Fruit fly (Drosophila melanogaster) S2 (cell line): ENCODE data around the gene CG13362.

ENCODE experiments used
- CG8478 ChIP-seq: fragments of >200 bp; optimal IDR thresholded peaks from 2 replicates; lab custom pipeline; 2018
- CTCF ChIP-seq, 2 experiments: fragments of >200 bp; optimal IDR thresholded peaks; 2 replicates each; lab custom pipeline; 2018

The CG13362 gene

DNA sequence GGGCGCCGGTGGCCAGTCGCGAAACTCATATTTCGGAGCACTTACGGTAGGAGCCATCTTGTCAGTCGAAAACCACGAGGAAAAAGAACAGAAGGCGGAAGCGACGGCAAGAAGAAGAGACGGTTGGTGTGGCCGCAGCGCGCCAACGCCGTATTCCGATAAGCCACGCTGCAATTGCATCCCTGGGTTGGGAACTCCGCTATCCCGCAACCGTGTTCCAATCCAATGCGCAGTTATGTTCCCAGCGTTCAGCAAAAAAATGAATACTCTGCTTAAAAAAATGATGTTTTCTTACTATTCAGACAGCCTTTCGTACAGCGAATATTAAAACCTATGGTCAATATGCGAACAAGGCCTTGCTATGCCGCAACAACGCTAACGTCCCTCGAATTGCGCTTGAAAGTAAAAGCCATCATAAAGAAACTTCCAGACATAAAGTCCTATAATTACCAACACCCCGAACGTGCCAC is 14.0 kb upstream of the CG13362 start, which contains the start of gene RpL22:
RpL22 (minus strand) TSS at position 92 of the 470 bp plus-strand sequence.
- TF ChIP-seq CG8478 (lab: Kevin White, UChicago) (no peak), CTCF (optimal IDR thresholded peaks at IDR 0.05; lab: Kevin White, UChicago) (peak; percentile 66 to 69)

DNA sequence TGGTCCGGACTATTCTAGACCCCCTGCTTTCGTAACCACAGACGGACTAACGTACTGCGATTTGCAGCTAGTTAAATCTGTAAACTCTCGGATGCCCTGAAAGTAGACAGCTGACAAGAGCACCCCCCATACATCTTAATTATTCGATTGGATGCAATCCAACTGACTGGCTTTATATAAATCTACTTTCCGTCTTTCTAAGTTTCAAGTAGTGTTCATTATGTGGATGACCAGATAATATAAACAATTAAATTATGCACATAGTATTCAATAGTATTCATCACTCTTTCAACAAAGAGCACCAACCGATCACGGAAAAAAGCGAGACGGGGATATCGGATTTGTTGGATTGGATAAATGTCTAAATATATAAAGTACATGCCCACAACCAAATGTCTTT is 10.9 kb upstream of the CG13362 start:
- TF ChIP-seq CG8478 (lab: Kevin White, UChicago) (no peak), CTCF (optimal IDR thresholded peaks at IDR 0.05; lab: Kevin White, UChicago) (no peak)

DNA sequence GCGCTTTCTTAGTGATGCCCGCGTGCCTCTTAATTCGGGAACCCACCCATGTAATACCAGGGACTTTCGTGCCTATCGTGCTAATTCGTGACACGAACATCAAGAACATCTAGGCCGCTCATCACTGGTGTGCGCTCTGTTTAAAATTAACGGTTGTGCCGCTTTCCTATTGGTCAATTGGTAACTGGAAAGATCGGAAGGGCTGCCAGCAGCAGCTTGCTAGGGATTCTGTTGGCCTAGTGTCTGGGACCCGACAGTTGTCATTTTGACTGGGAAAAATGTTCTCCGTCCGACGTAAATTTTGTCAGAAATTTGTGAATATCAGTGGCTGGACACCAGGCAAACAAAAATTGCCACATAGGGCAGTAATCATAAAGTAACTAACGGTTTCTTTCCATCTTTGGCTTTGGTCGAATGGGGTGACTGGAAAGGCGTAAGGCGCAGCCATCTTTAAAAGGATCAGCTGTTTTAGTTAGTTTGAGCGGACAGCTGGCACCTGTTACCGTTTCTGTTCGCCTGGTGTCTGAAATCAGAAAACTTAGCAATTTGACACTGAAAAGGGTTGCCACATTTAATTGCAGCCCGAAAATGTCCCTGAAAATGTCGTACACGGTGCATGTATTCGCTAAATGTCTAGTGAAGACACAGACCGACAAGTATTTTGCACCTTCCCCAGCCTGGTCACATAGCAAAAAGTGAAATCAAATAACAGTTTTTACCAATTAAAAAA is 8.0 kb upstream of the CG13362 start, which contains the start of gene CG5273:
CG5273 (plus strand) TSS at position 703 of the 730 bp plus-strand sequence.
- TF ChIP-seq CG8478 (lab: Kevin White, UChicago) (no peak), CTCF (optimal IDR thresholded peaks at IDR 0.05; lab: Kevin White, UChicago) (peak; percentile 60 to 68)

DNA sequence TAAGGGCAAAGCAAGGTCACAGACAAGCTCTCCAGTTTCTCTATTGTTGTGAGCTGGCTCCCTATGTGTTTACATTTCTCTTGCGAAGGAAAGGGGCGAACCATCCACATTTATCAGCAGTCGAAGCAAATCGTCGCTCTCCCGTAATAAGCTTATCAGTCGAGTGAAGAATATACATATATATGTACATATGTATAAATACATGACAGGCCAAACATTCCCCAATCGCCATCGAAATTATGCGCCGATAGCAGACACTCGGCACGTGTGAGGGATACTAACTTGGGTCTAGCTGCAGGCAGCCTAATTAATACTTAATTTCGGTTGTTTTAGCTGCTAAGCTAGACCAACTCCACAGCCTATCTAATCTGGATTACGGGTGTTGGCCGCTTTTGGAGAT is 5.8 kb upstream of the CG13362 start:
- TF ChIP-seq CTCF (optimal IDR thresholded peaks at IDR 0.05; lab: Kevin White, UChicago) (no peak), CG8478 (lab: Kevin White, UChicago) (no peak)

DNA sequence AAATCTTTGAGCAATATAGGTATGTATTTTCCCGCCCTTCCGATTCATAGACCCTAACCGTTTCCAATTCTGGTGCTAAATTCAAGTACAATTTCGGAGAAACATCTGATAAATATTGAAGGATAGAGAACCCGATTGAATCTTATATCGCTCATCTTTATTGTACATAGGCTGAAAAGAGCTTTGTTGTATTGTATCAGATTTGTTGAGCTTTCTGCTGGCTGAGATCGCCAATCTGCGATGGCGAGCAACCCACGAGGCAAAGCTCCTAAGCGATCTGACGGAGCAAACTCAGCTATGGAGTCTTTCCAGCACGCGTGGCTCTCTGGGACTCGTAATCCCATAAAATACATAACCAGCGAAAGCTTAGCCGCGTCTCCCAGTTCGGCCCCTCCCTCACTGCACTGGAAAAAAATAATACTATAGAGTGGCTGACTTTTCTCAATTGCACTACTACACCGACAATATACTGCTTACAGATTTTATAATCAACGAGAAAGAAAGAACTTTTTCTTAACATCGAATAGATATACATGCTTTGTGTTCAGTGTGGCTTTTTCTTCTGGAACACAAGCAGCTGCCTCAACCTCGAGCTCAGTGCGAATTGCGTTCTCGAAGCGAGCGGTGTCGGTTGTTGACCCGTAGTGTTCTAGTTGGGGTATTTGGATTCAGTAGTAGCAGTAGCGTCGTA is 4.7 kb upstream of the CG13362 start:
- TF ChIP-seq CTCF (optimal IDR thresholded peaks at IDR 0.05; lab: Kevin White, UChicago) (no peak), CG8478 (lab: Kevin White, UChicago) (no peak)

DNA sequence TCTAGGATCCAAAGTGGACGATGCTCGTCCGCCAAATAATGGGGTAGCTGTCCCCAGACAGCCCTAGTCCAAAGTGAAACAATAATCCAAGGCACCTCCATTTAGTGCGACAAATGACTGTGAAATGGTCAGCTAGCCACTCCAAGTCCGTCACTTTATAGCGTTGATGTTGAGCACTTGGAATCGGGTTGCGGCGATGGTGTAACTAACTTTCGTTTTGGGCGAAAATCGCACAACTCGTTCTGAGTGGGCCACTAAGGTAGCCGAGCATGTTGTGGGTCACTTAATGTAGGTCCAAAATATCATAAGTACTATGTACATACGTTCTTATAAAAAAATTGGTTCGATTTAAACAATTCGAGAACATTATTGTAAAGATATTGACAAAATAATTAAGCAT is 2.5 kb upstream of the CG13362 start, which contains the start of gene CG13361:
CG13361 (minus strand) TSS at position 101 of the 400 bp plus-strand sequence.
- no peak for TF ChIP-seq CTCF (optimal IDR thresholded peaks at IDR 0.05; lab: Kevin White, UChicago)
- TF ChIP-seq CG8478 (lab: Kevin White, UChicago): no peak

DNA sequence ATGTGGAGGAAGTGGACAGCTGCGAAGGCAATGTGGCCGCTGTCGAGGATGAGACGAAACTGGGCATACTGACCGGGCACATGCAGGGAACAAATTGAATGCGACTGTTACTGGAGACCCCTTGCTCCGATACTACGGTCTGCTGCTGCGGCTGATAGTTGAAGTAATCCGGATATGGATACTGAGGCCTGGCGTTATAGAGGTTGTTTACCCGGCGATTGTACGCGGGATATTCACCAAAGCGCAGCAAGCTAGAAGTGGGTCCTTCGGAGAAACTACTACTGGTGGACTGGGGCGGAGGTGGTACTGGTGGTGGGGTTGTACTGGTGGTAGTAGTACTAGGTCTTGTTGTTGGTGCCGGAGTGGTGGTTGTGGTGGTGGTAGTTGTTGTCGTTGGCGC is 1.1 kb downstream of the CG13362 start, which contains the start of gene CG5254:
CG5254 (plus strand) TSS at position 301 of the 400 bp plus-strand sequence.
- TF ChIP-seq CG8478 (lab: Kevin White, UChicago): no peak
- no peak for TF ChIP-seq CTCF (optimal IDR thresholded peaks at IDR 0.05; lab: Kevin White, UChicago)

DNA sequence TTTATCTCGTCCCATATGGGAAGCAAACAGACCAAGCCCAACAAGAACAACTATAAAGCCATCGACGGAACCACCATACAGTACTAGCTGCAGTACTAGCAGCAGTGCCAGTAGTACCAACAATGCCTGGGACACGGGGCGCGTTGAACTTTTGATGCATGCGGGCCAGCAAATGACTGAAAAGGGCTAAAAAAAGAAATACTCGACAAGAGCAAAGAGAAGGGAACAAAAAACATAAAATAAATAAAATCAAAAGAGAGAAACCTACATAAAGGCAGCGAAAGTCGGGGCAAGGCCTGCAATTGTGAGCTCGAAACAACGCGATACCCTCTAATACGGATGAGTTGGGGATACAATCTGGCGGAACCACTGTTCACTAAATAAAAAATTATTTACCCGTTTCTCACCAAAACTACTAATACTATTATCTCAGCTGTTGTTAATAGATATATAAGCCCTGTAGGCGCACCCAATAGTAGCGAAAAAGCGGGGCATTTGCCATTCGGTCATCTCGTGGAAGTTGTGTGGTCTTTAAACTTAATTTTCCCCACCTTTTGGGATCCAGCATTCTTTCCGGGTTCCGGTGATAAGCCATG is 11.4 kb downstream of the CG13362 start:
- TF ChIP-seq CTCF (optimal IDR thresholded peaks at IDR 0.05; lab: Kevin White, UChicago) (no peak), CG8478 (lab: Kevin White, UChicago) (no peak)

DNA sequence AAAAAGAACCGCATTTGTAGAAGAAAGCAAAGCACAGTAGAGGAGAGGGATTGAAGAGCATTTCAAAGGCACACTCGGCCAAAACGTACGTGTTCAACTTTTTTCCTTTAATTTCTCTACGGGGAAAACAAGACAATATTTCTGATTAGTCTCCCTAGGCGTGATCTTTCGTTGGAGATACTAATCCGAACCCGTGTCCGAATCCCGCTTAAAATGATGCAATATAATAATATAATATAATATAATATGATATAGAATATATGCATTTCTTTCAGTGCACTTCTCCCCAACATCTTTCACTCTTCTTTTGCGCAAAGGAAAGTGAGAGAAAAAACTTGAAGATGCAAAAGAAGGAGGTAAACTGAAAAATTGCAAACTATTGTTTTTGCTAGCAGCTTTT is 26.6 kb downstream of the CG13362 start:
- TF ChIP-seq CTCF (optimal IDR thresholded peaks at IDR 0.05; lab: Kevin White, UChicago) (no peak), CG8478 (lab: Kevin White, UChicago) (no peak)

DNA sequence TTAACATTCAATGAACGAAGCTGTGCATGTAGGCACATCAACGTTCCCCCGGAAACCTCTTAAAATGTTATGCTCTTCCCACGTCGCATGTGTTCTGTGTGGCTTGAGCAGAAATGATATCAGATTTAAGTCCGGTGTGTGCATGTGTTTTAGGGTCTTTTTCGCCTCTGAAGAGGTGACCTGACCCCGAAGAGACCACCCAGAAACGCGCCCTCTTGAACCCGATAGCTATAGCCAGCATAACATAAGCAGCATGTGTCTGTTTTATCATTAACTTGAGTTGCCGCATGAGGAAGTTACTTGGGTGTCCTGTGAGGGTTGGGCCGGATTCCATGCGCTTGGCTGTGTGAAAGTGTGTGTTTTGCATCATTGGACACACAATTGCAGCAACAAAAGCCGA is 32.2 kb downstream of the CG13362 start:
- no peak for TF ChIP-seq CG8478 (lab: Kevin White, UChicago)

DNA sequence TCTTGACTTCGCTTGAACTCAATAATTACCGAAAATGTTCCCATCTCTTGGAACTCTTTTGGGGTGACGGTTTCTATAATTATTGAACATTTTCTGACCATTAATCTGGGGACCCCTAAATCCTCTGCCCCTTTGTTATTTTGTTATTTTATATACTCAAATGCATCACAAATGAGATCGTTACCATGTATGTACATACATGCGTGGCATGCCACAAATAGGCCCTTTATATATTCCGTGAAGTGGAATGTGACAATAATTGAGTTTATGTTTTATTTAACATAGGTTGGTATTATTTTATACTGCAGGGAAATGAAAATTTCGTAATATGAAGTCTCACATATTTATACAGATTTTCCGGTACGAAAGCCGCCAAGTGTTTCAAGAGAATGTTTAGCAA is 33.2 kb downstream of the CG13362 start:
- TF ChIP-seq CG8478 (lab: Kevin White, UChicago) (no peak), CTCF (optimal IDR thresholded peaks at IDR 0.05; lab: Kevin White, UChicago) (no peak)

DNA sequence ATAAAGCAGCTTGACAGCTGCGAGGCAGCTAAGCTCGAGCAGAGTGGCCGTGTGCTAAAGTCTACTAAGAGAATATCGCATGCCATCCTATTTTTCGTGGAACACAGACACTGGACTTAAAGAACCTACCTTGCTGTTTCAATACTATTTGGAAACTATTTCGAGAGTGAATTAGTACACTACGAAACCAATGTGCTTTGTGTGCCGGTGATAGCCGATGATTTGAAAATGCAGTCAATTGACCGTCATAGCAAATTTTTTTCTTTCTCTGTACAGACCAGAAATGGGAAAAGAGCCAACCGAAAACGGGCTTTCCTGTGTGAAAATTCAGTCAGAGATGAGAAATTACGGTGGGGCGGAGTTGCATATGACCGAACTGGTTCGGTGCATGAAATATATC is 35.7 kb downstream of the CG13362 start:
- no peak for TF ChIP-seq CG8478 (lab: Kevin White, UChicago)
- no peak for TF ChIP-seq CTCF (optimal IDR thresholded peaks at IDR 0.05; lab: Kevin White, UChicago)

DNA sequence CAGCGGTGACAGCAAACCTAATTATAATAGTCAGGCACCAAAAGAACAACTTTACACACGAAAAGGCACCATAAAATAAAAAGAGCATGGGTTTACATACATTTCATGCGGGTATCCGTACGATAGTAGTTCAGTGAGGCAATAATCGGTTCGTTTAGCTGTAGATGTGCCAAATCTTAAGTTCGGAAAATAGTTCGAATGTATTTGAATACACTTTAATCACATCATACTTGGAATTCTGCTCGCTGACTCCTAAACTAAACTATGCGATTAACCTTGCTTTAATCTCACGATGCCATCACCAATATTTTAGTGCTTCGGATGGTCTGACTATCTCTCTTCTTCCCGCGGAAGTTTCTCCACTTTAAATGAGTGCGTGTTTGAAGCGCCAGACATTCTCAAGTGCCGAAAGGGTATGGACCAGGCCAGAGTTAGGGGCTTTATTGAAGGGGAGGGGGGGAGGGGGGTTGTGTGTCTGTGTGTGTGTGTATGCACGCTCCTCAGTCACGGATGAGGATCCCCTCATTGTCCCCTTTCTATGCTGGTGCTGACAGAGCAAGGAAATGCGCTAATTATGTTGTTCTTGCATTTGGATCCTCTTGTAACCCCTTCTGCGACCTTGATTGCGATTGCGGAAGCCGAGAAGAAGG is 37.7 kb downstream of the CG13362 start:
- TF ChIP-seq CG8478 (lab: Kevin White, UChicago) (no peak), CTCF (optimal IDR thresholded peaks at IDR 0.05; lab: Kevin White, UChicago) (no peak)

DNA sequence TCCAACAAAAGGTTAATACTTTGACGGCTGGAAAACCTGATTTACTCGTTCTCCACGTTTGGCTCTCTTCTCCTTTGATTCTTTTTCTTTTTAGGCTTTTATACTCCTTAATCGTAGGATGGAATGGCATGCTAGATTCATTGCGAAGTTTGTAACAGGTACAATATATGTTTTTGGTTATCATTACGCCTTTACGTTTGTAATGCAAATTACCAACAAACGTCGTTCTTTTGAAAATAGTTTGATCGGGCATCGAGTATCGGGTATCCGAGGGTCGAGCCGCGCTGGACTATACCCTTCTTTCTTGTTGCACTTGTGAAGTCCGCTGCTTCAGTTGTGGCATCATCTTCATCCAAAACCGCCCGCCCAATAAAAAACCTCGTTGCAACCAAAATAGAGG is 39.2 kb downstream of the CG13362 start:
- no peak for TF ChIP-seq CTCF (optimal IDR thresholded peaks at IDR 0.05; lab: Kevin White, UChicago)
- TF ChIP-seq CG8478 (lab: Kevin White, UChicago): no peak
